Worm (Caenorhabditis elegans) whole organism, mixed stage, embryonic: ENCODE data around the gene str-10.
A peak's percentile ranks its signal among the peaks of the same experiment; 100 is the strongest.

ENCODE experiments used
- M03D4.4 ChIP-seq: sonication (generic microtip); optimal IDR thresholded peaks from 2 replicates; lab custom pipeline; 2017; ENCODE audit warnings: mild to moderate bottlenecking, missing genetic modification characterization, missing compliant biosample characterization
- bed-3 ChIP-seq: fragments of 200-800 bp; sonication (Bioruptor generic); optimal IDR thresholded peaks from 3 replicates; lab custom pipeline; 2018; ENCODE audit warnings: mild to moderate bottlenecking, missing genetic modification characterization, moderate library complexity, missing compliant biosample characterization
- blmp-1 ChIP-seq: fragments of 150-350 bp; optimal IDR thresholded peaks from 2 replicates; lab custom pipeline; 2014; ENCODE audit warnings: missing biosample characterization, missing genetic modification characterization
- ceh-39 ChIP-seq: fragments of 150-350 bp; optimal IDR thresholded peaks from 2 replicates; lab custom pipeline; 2014; ENCODE audit warnings: missing biosample characterization, missing genetic modification characterization
- ceh-43 ChIP-seq: fragments of 200-800 bp; sonication (Bioruptor generic); optimal IDR thresholded peaks from 2 replicates; lab custom pipeline; 2018; ENCODE audit warnings: mild to moderate bottlenecking, missing genetic modification characterization, moderate library complexity, missing compliant biosample characterization
- ceh-83 ChIP-seq: fragments of 200-800 bp; sonication (Bioruptor generic); optimal IDR thresholded peaks from 2 replicates; lab custom pipeline; 2018; ENCODE audit warnings: mild to moderate bottlenecking, missing genetic modification characterization, missing compliant biosample characterization
- ces-1 ChIP-seq: fragments of 150-350 bp; optimal IDR thresholded peaks from 2 replicates; lab custom pipeline; 2014; ENCODE audit warnings: missing biosample characterization, missing genetic modification reagents, missing genetic modification characterization
- cnd-1 ChIP-seq: fragments of 200-800 bp; sonication (Bioruptor generic); optimal IDR thresholded peaks from 2 replicates; lab custom pipeline; 2018; ENCODE audit warnings: mild to moderate bottlenecking, missing genetic modification characterization, missing compliant biosample characterization
- drap-1 ChIP-seq: fragments of 200-800 bp; sonication (Bioruptor generic); optimal IDR thresholded peaks from 3 replicates; lab custom pipeline; 2018; ENCODE audit warnings: mild to moderate bottlenecking, missing genetic modification characterization, missing compliant biosample characterization
- elt-1 ChIP-seq: sonication (generic microtip); optimal IDR thresholded peaks from 2 replicates; lab custom pipeline; 2017; ENCODE audit warnings: missing genetic modification characterization, mild to moderate bottlenecking, missing compliant biosample characterization, antibody characterized with exemption, moderate library complexity, borderline replicate concordance; ENCODE audit not compliant: insufficient read depth
- elt-3 ChIP-seq: fragments of 150-350 bp; optimal IDR thresholded peaks from 2 replicates; lab custom pipeline; 2014; ENCODE audit warnings: missing biosample characterization, missing genetic modification characterization
- flh-1 ChIP-seq: fragments of 200-800 bp; sonication (Bioruptor generic); optimal IDR thresholded peaks from 2 replicates; lab custom pipeline; 2018; ENCODE audit warnings: mild to moderate bottlenecking, missing genetic modification characterization, moderate library complexity, missing compliant biosample characterization
- ham-2 ChIP-seq: fragments of 200-800 bp; sonication (Bioruptor generic); optimal IDR thresholded peaks from 2 replicates; lab custom pipeline; 2018; ENCODE audit warnings: mild to moderate bottlenecking, missing genetic modification characterization, missing compliant biosample characterization
- lin-13 ChIP-seq: fragments of 150-350 bp; optimal IDR thresholded peaks from 2 replicates; lab custom pipeline; 2014; ENCODE audit warnings: missing biosample characterization, missing genetic modification characterization
- lsy-2 ChIP-seq: fragments of 150-350 bp; optimal IDR thresholded peaks from 2 replicates; lab custom pipeline; 2014; ENCODE audit warnings: missing biosample characterization, missing genetic modification characterization
- mab-5 ChIP-seq: fragments of 150-350 bp; optimal IDR thresholded peaks from 2 replicates; lab custom pipeline; 2014; ENCODE audit warnings: missing biosample characterization, missing genetic modification characterization
- mep-1 ChIP-seq: fragments of 150-350 bp; optimal IDR thresholded peaks from 2 replicates; lab custom pipeline; 2017; ENCODE audit warnings: missing biosample characterization, missing genetic modification reagents, missing genetic modification characterization, inconsistent platforms
- mls-2 ChIP-seq: sonication (generic microtip); optimal IDR thresholded peaks from 2 replicates; lab custom pipeline; 2016; ENCODE audit warnings: mild to moderate bottlenecking, missing genetic modification characterization, moderate library complexity, missing compliant biosample characterization
- nhr-12 ChIP-seq: fragments of 150-350 bp; optimal IDR thresholded peaks from 2 replicates; lab custom pipeline; 2014; ENCODE audit warnings: missing biosample characterization, missing genetic modification characterization
- nhr-2 ChIP-seq: fragments of 150-350 bp; optimal IDR thresholded peaks from 2 replicates; lab custom pipeline; 2014; ENCODE audit warnings: missing biosample characterization, missing genetic modification characterization
- nhr-237 ChIP-seq: fragments of 150-350 bp; optimal IDR thresholded peaks from 2 replicates; lab custom pipeline; 2014; ENCODE audit warnings: missing biosample characterization, missing genetic modification characterization
- nhr-28 ChIP-seq: fragments of 150-350 bp; optimal IDR thresholded peaks from 2 replicates; lab custom pipeline; 2014; ENCODE audit warnings: missing biosample characterization, missing genetic modification characterization
- nhr-76 ChIP-seq: sonication (generic microtip); optimal IDR thresholded peaks from 2 replicates; lab custom pipeline; 2017; ENCODE audit warnings: missing biosample characterization, missing genetic modification characterization
- sem-2 ChIP-seq: fragments of 200-800 bp; sonication (Bioruptor generic); optimal IDR thresholded peaks from 2 replicates; lab custom pipeline; 2018; ENCODE audit warnings: mild to moderate bottlenecking, missing genetic modification characterization, missing compliant biosample characterization
- snpc-4 ChIP-seq: fragments of 150-350 bp; optimal IDR thresholded peaks from 2 replicates; lab custom pipeline; 2014; ENCODE audit warnings: missing biosample characterization, missing genetic modification characterization
- sptf-1 ChIP-seq: sonication (generic microtip); optimal IDR thresholded peaks from 2 replicates; lab custom pipeline; 2017; ENCODE audit warnings: mild to moderate bottlenecking, missing genetic modification characterization, moderate library complexity, missing compliant biosample characterization
- tbx-8 ChIP-seq: fragments of 200-800 bp; sonication (Bioruptor generic); optimal IDR thresholded peaks from 2 replicates; lab custom pipeline; 2018; ENCODE audit warnings: mild to moderate bottlenecking, missing genetic modification characterization, moderate library complexity, missing compliant biosample characterization
- unc-120 ChIP-seq: sonication (generic microtip); optimal IDR thresholded peaks from 2 replicates; lab custom pipeline; 2017; ENCODE audit warnings: missing genetic modification characterization, missing compliant biosample characterization; ENCODE audit not compliant: poor library complexity, severe bottlenecking
- unc-39 ChIP-seq: fragments of 150-350 bp; optimal IDR thresholded peaks from 2 replicates; lab custom pipeline; 2014; ENCODE audit warnings: missing biosample characterization, missing genetic modification characterization
- unc-62 ChIP-seq: fragments of 150-350 bp; optimal IDR thresholded peaks from 2 replicates; lab custom pipeline; 2014; ENCODE audit warnings: missing biosample characterization, missing genetic modification reagents, missing genetic modification characterization
- zip-8 ChIP-seq: fragments of 150-350 bp; optimal IDR thresholded peaks from 2 replicates; lab custom pipeline; 2014; ENCODE audit warnings: missing biosample characterization, missing genetic modification characterization
- ztf-11 ChIP-seq: fragments of 150-350 bp; optimal IDR thresholded peaks from 2 replicates; lab custom pipeline; 2014; ENCODE audit warnings: missing biosample characterization, missing genetic modification characterization

The str-10 gene

ce11 chrX:13104966-13105365 lies 22.5 kb downstream of the str-10 start, which contains the start of gene F17H10.1:
Gene F17H10.1, plus strand, starts transcription at chrX:13105241.
- no peak for TF ChIP-seq ceh-39 (tag; lab: Kevin White, UChicago)
- TF ChIP-seq nhr-2 (tag; lab: Kevin White, UChicago), result peak; percentile 14
- TF ChIP-seq ces-1 (GFP tag; lab: Kevin White, UChicago), result no peak
- TF ChIP-seq ceh-83 (GFP tag; lab: Kevin White, UChicago), result peak; percentile 53
- no peak for TF ChIP-seq mep-1 (tag; lab: Kevin White, UChicago)
- TF ChIP-seq elt-3 (tag; lab: Kevin White, UChicago), result peak; percentile 48
- TF ChIP-seq sem-2 (GFP tag; lab: Kevin White, UChicago), result no peak
- no peak for TF ChIP-seq nhr-12 (tag; lab: Kevin White, UChicago)
- TF ChIP-seq blmp-1 (tag; lab: Kevin White, UChicago), result no peak
- no peak for TF ChIP-seq nhr-237 (tag; lab: Kevin White, UChicago)
- no peak for TF ChIP-seq cnd-1 (tag; lab: Kevin White, UChicago)
- no peak for TF ChIP-seq ceh-43 (GFP tag; lab: Kevin White, UChicago)
- TF ChIP-seq tbx-8, result no peak
- TF ChIP-seq sptf-1, result no peak
- no peak for TF ChIP-seq mls-2 (tag; lab: Kevin White, UChicago)
- peak; percentile 23 for TF ChIP-seq lin-13 (tag; lab: Kevin White, UChicago)
- no peak for TF ChIP-seq unc-39
- no peak for TF ChIP-seq ztf-11 (tag; lab: Kevin White, UChicago)

ce11 chrX:13106177-13106761 lies 23.8 kb downstream of the str-10 start:
- TF ChIP-seq blmp-1 (tag; lab: Kevin White, UChicago), result no peak
- no peak for TF ChIP-seq ham-2
- TF ChIP-seq mls-2 (tag; lab: Kevin White, UChicago), result no peak
- no peak for TF ChIP-seq mep-1 (tag; lab: Kevin White, UChicago)
- TF ChIP-seq unc-39, result no peak
- TF ChIP-seq nhr-237 (tag; lab: Kevin White, UChicago), result no peak
- TF ChIP-seq flh-1 (GFP tag; lab: Kevin White, UChicago), result no peak
- no peak for TF ChIP-seq sptf-1
- TF ChIP-seq nhr-28, result no peak
- no peak for TF ChIP-seq ces-1 (GFP tag; lab: Kevin White, UChicago)

ce11 chrX:13108664-13109063 lies 26.2 kb downstream of the str-10 start:
- TF ChIP-seq cnd-1 (tag; lab: Kevin White, UChicago) (no peak), ztf-11 (tag; lab: Kevin White, UChicago) (no peak), ces-1 (GFP tag; lab: Kevin White, UChicago) (no peak), unc-120 (tag; lab: Kevin White, UChicago) (no peak)
- TF ChIP-seq, all 35 proteins: peak for 0

ce11 chrX:13110004-13110403 lies 27.6 kb downstream of the str-10 start:
- TF ChIP-seq mab-5 (tag; lab: Kevin White, UChicago) (no peak), M03D4.4 (tag; lab: Kevin White, UChicago) (no peak), unc-39 (no peak), tbx-8 (no peak), ceh-39 (tag; lab: Kevin White, UChicago) (no peak), nhr-76 (tag; lab: Kevin White, UChicago) (no peak), zip-8 (no peak), unc-120 (tag; lab: Kevin White, UChicago) (no peak), ceh-83 (GFP tag; lab: Kevin White, UChicago) (no peak), lin-13 (tag; lab: Kevin White, UChicago) (no peak), mep-1 (tag; lab: Kevin White, UChicago) (no peak), nhr-237 (tag; lab: Kevin White, UChicago) (no peak), flh-1 (GFP tag; lab: Kevin White, UChicago) (no peak), cnd-1 (tag; lab: Kevin White, UChicago) (no peak), nhr-12 (tag; lab: Kevin White, UChicago) (no peak), elt-3 (tag; lab: Kevin White, UChicago) (no peak), sem-2 (GFP tag; lab: Kevin White, UChicago) (no peak), elt-1 (tag; lab: Kevin White, UChicago) (no peak)

ce11 chrX:13112664-13113063 lies 30.2 kb downstream of the str-10 start:
- TF ChIP-seq snpc-4, result no peak
- no peak for TF ChIP-seq bed-3 (GFP tag; lab: Kevin White, UChicago)
- no peak for TF ChIP-seq tbx-8
- TF ChIP-seq nhr-12 (tag; lab: Kevin White, UChicago), result no peak
- no peak for TF ChIP-seq flh-1 (GFP tag; lab: Kevin White, UChicago)
- TF ChIP-seq nhr-28, result no peak
- TF ChIP-seq sptf-1, result no peak
- TF ChIP-seq M03D4.4 (tag; lab: Kevin White, UChicago), result no peak
- TF ChIP-seq elt-1 (tag; lab: Kevin White, UChicago), result no peak
- TF ChIP-seq lsy-2 (tag; lab: Kevin White, UChicago), result no peak
- no peak for TF ChIP-seq nhr-2 (tag; lab: Kevin White, UChicago)
- no peak for TF ChIP-seq mls-2 (tag; lab: Kevin White, UChicago)
- no peak for TF ChIP-seq unc-39
- no peak for TF ChIP-seq unc-120 (tag; lab: Kevin White, UChicago)
- no peak for TF ChIP-seq unc-62
- TF ChIP-seq ztf-11 (tag; lab: Kevin White, UChicago), result no peak
- TF ChIP-seq lin-13 (tag; lab: Kevin White, UChicago), result no peak
- no peak for TF ChIP-seq ceh-83 (GFP tag; lab: Kevin White, UChicago)
- no peak for TF ChIP-seq drap-1 (GFP tag; lab: Kevin White, UChicago)
- TF ChIP-seq nhr-237 (tag; lab: Kevin White, UChicago), result no peak
